Fruit fly (Drosophila melanogaster) whole organism, embryonic: Measurements from ENCODE around the gene Dbx.

Source experiments
- Atf-2 ChIP-seq: fragments of 200-800 bp; sonication (Bioruptor generic); optimal IDR thresholded peaks from 2 replicates; lab custom pipeline; 2016; ENCODE audit warnings: missing biosample characterization, missing genetic modification characterization
- Atf6 ChIP-seq: fragments of 200-800 bp; sonication (Bioruptor generic); IDR thresholded peaks from 2 replicates; pipeline ENCODE4 v1.3.6; 2022; ENCODE audit warnings: missing biosample characterization, missing genetic modification characterization
- CG10321 ChIP-seq: fragments of 200-800 bp; sonication (Bioruptor generic); IDR thresholded peaks from 2 replicates; pipeline ENCODE4 v1.3.6; 2022; ENCODE audit warnings: missing biosample characterization, missing genetic modification characterization
- CG10565 ChIP-seq: fragments of 200-800 bp; sonication (Bioruptor generic); optimal IDR thresholded peaks from 3 replicates; lab custom pipeline; 2016; ENCODE audit warnings: missing biosample characterization, mild to moderate bottlenecking, missing genetic modification characterization
- CG11723 ChIP-seq: fragments of 200-800 bp; sonication (Bioruptor generic); optimal IDR thresholded peaks from 2 replicates; lab custom pipeline; 2017; ENCODE audit warnings: missing biosample characterization, mild to moderate bottlenecking, missing genetic modification characterization
- CG12236 ChIP-seq: fragments of 200-800 bp; sonication (Bioruptor generic); optimal IDR thresholded peaks from 2 replicates; lab custom pipeline; 2016; ENCODE audit warnings: missing biosample characterization, missing genetic modification characterization
- CG12659 ChIP-seq: fragments of 200-800 bp; sonication (Bioruptor generic); optimal IDR thresholded peaks from 3 replicates; lab custom pipeline; 2017; ENCODE audit warnings: mild to moderate bottlenecking, missing biosample characterization, missing genetic modification reagents, missing genetic modification characterization
- CG15514 ChIP-seq: fragments of 200-800 bp; sonication (Bioruptor generic); optimal IDR thresholded peaks from 3 replicates; lab custom pipeline; 2017; ENCODE audit warnings: missing biosample characterization, missing genetic modification characterization, mild to moderate bottlenecking, moderate library complexity, missing genetic modification reagents
- CG17186 ChIP-seq: fragments of 200-800 bp; sonication (Bioruptor generic); optimal IDR thresholded peaks from 3 replicates; lab custom pipeline; 2017; ENCODE audit warnings: missing biosample characterization, missing genetic modification reagents, missing genetic modification characterization
- CG1832 ChIP-seq: fragments of 200-800 bp; sonication (Bioruptor generic); optimal IDR thresholded peaks from 2 replicates; lab custom pipeline; 2017; ENCODE audit warnings: missing biosample characterization, mild to moderate bottlenecking, missing genetic modification characterization, inconsistent platforms
- CG18476 ChIP-seq: fragments of 200-800 bp; sonication (Bioruptor generic); optimal IDR thresholded peaks from 2 replicates; lab custom pipeline; 2016; ENCODE audit warnings: missing biosample characterization, mild to moderate bottlenecking, missing genetic modification characterization
- CG18764 ChIP-seq: fragments of 200-800 bp; sonication (Bioruptor generic); optimal IDR thresholded peaks from 3 replicates; lab custom pipeline; 2016; ENCODE audit warnings: missing biosample characterization, missing genetic modification characterization
- CG2712 ChIP-seq: fragments of 200-800 bp; optimal IDR thresholded peaks from 3 replicates; lab custom pipeline; 2019; ENCODE audit warnings: missing biosample characterization, mild to moderate bottlenecking, missing genetic modification characterization, moderate library complexity
- CG4424 ChIP-seq: fragments of 200-800 bp; sonication (Bioruptor generic); optimal IDR thresholded peaks from 3 replicates; lab custom pipeline; 2016; ENCODE audit warnings: missing biosample characterization, missing genetic modification characterization
- CG6689 ChIP-seq: fragments of 200-800 bp; sonication (Bioruptor generic); IDR thresholded peaks from 2 replicates; pipeline ENCODE4 v1.3.6; 2022; ENCODE audit warnings: missing biosample characterization, missing genetic modification characterization
- CG7745 ChIP-seq: fragments of 200-800 bp; sonication (Bioruptor generic); optimal IDR thresholded peaks from 2 replicates; lab custom pipeline; 2018; ENCODE audit warnings: missing biosample characterization, mild to moderate bottlenecking, missing genetic modification characterization, moderate library complexity
- CG7786 ChIP-seq: fragments of 200-800 bp; sonication (Bioruptor generic); optimal IDR thresholded peaks from 2 replicates; lab custom pipeline; 2016; ENCODE audit warnings: missing biosample characterization, missing genetic modification characterization
- CG7928 ChIP-seq: fragments of 200-800 bp; sonication (Bioruptor generic); optimal IDR thresholded peaks from 2 replicates; lab custom pipeline; 2017; ENCODE audit warnings: missing biosample characterization, mild to moderate bottlenecking, missing genetic modification characterization
- CG8478 ChIP-seq: fragments of >200 bp; optimal IDR thresholded peaks from 2 replicates; lab custom pipeline; 2018
- CG9215 ChIP-seq: fragments of 200-800 bp; sonication (Bioruptor generic); IDR thresholded peaks from 2 replicates; pipeline ENCODE4 v1.3.6; 2022; ENCODE audit warnings: missing biosample characterization, missing genetic modification characterization
- CTCF ChIP-seq: fragments of 200-800 bp; sonication (Bioruptor generic); optimal IDR thresholded peaks from 2 replicates; lab custom pipeline; 2017; ENCODE audit warnings: missing biosample characterization, mild to moderate bottlenecking, missing genetic modification characterization, moderate library complexity
- D ChIP-seq, 2 experiments: fragments of 200-800 bp in 1 of 2; fragments of >200 bp in 1 of 2; sonication (Bioruptor generic) in 1 of 2; optimal IDR thresholded peaks; 2 replicates in 1 of 2; 3 replicates in 1 of 2; lab custom pipeline; 2017; ENCODE audit warnings: mild to moderate bottlenecking in 1 of 2, missing biosample characterization in 1 of 2, missing genetic modification characterization in 1 of 2, missing genetic modification reagents in 1 of 2
- Dad ChIP-seq: fragments of 200-800 bp; sonication (Bioruptor generic); optimal IDR thresholded peaks from 3 replicates; lab custom pipeline; 2016; ENCODE audit warnings: missing biosample characterization, missing genetic modification characterization
- Deaf1 ChIP-seq: fragments of 200-800 bp; optimal IDR thresholded peaks from 3 replicates; lab custom pipeline; 2019; ENCODE audit warnings: missing biosample characterization, mild to moderate bottlenecking, missing genetic modification characterization, moderate library complexity
- HmgZ ChIP-seq: fragments of 200-800 bp; sonication (Bioruptor generic); optimal IDR thresholded peaks from 2 replicates; lab custom pipeline; 2018; ENCODE audit warnings: missing biosample characterization, mild to moderate bottlenecking, missing genetic modification characterization
- Hr78 ChIP-seq, 2 experiments: fragments of 200-800 bp in 1 of 2; fragments of >200 bp in 1 of 2; sonication (Bioruptor generic) in 1 of 2; optimal IDR thresholded peaks; 2 replicates each; lab custom pipeline; 2017 to 2019; ENCODE audit warnings: missing biosample characterization in 2 of 2, missing genetic modification characterization in 2 of 2, mild to moderate bottlenecking in 1 of 2, moderate library complexity in 1 of 2
- Lpt ChIP-seq: fragments of >200 bp; optimal IDR thresholded peaks from 2 replicates; lab custom pipeline; 2018; ENCODE audit warnings: missing biosample characterization, missing genetic modification characterization
- MBD-R2 ChIP-seq: fragments of 200-800 bp; sonication (Bioruptor generic); IDR thresholded peaks from 2 replicates; pipeline ENCODE4 v1.3.6; 2022; ENCODE audit warnings: missing biosample characterization, missing genetic modification characterization
- MESR4 ChIP-seq: fragments of 200-800 bp; sonication (Bioruptor generic); optimal IDR thresholded peaks from 2 replicates; lab custom pipeline; 2018; ENCODE audit warnings: missing biosample characterization, mild to moderate bottlenecking, missing genetic modification characterization, moderate library complexity
- Meics ChIP-seq: fragments of 200-800 bp; sonication (Bioruptor generic); optimal IDR thresholded peaks from 2 replicates; lab custom pipeline; 2017; ENCODE audit warnings: missing biosample characterization, mild to moderate bottlenecking, missing genetic modification characterization
- Myb ChIP-seq: fragments of 200-800 bp; sonication (Bioruptor generic); optimal IDR thresholded peaks from 2 replicates; lab custom pipeline; 2016; ENCODE audit warnings: missing biosample characterization, missing genetic modification characterization
- Oaz ChIP-seq: fragments of 200-800 bp; sonication (Bioruptor generic); IDR thresholded peaks from 2 replicates; pipeline ENCODE4 v1.3.6; 2022; ENCODE audit warnings: missing biosample characterization, missing genetic modification characterization
- Optix ChIP-seq: fragments of 200-800 bp; sonication (Bioruptor generic); IDR thresholded peaks from 3 replicates; pipeline ENCODE4 v1.3.6; 2022; ENCODE audit warnings: missing biosample characterization, missing genetic modification characterization
- Rfx ChIP-seq: fragments of 200-800 bp; sonication (Bioruptor generic); IDR thresholded peaks from 2 replicates; pipeline ENCODE4 v1.3.6; 2022; ENCODE audit warnings: missing biosample characterization, missing genetic modification characterization
- Vsx1 ChIP-seq: fragments of 200-800 bp; sonication (Bioruptor generic); optimal IDR thresholded peaks from 2 replicates; lab custom pipeline; 2017; ENCODE audit warnings: missing biosample characterization, mild to moderate bottlenecking, missing genetic modification characterization, missing genetic modification reagents
- bbx ChIP-seq: fragments of 200-800 bp; sonication (Bioruptor generic); IDR thresholded peaks from 2 replicates; pipeline ENCODE4 v1.3.6; 2022; ENCODE audit warnings: missing biosample characterization, missing genetic modification characterization; ENCODE audit not compliant: partially characterized antibody
- br ChIP-seq: fragments of >200 bp; optimal IDR thresholded peaks from 2 replicates; lab custom pipeline; 2017
- emc ChIP-seq: fragments of 200-800 bp; sonication (Bioruptor generic); optimal IDR thresholded peaks from 2 replicates; lab custom pipeline; 2016; ENCODE audit warnings: missing biosample characterization, missing genetic modification characterization
- fd3F ChIP-seq: fragments of 200-800 bp; sonication (Bioruptor generic); optimal IDR thresholded peaks from 2 replicates; lab custom pipeline; 2018; ENCODE audit warnings: missing biosample characterization, mild to moderate bottlenecking, missing genetic modification characterization, moderate library complexity
- lab ChIP-seq: fragments of 200-800 bp; sonication (Bioruptor generic); optimal IDR thresholded peaks from 3 replicates; lab custom pipeline; 2017; ENCODE audit warnings: missing biosample characterization, missing genetic modification characterization, mild to moderate bottlenecking, moderate library complexity, missing genetic modification reagents
- nmo ChIP-seq: fragments of 200-800 bp; sonication (Bioruptor generic); optimal IDR thresholded peaks from 2 replicates; lab custom pipeline; 2018; ENCODE audit warnings: missing biosample characterization, mild to moderate bottlenecking, missing genetic modification characterization, moderate library complexity
- nom ChIP-seq: fragments of 200-800 bp; sonication (Bioruptor generic); optimal IDR thresholded peaks from 2 replicates; lab custom pipeline; 2017; ENCODE audit warnings: missing biosample characterization, missing genetic modification characterization, mild to moderate bottlenecking, moderate library complexity, missing genetic modification reagents
- odd ChIP-seq: fragments of 200-800 bp; sonication (Bioruptor generic); optimal IDR thresholded peaks from 2 replicates; lab custom pipeline; 2017; ENCODE audit warnings: missing biosample characterization, mild to moderate bottlenecking, missing genetic modification characterization
- pros ChIP-seq: fragments of 200-800 bp; sonication (Bioruptor generic); optimal IDR thresholded peaks from 3 replicates; lab custom pipeline; 2019; ENCODE audit warnings: missing biosample characterization, mild to moderate bottlenecking, missing genetic modification characterization, moderate library complexity
- row ChIP-seq: fragments of 200-800 bp; sonication (Bioruptor generic); IDR thresholded peaks from 3 replicates; pipeline ENCODE4 v1.3.6; 2022; ENCODE audit warnings: missing biosample characterization, missing genetic modification characterization
- sima ChIP-seq: fragments of 200-800 bp; sonication (Bioruptor generic); optimal IDR thresholded peaks from 2 replicates; lab custom pipeline; 2016; ENCODE audit warnings: missing biosample characterization, missing genetic modification characterization
- tap ChIP-seq: fragments of 200-800 bp; optimal IDR thresholded peaks from 3 replicates; lab custom pipeline; 2019; ENCODE audit warnings: missing biosample characterization, mild to moderate bottlenecking, missing genetic modification characterization, moderate library complexity
- tin ChIP-seq: fragments of 200-800 bp; sonication (Bioruptor generic); optimal IDR thresholded peaks from 3 replicates; lab custom pipeline; 2016; ENCODE audit warnings: missing biosample characterization, missing genetic modification characterization
- trh ChIP-seq: fragments of 200-800 bp; sonication (Bioruptor generic); optimal IDR thresholded peaks from 2 replicates; lab custom pipeline; 2016; ENCODE audit warnings: missing biosample characterization, missing genetic modification characterization
- usp ChIP-seq: fragments of >200 bp; optimal IDR thresholded peaks from 2 replicates; lab custom pipeline; 2017; ENCODE audit warnings: missing biosample characterization, missing genetic modification characterization
- vvl ChIP-seq: fragments of 200-800 bp; sonication (Bioruptor generic); IDR thresholded peaks from 2 replicates; pipeline ENCODE4 v1.3.6; 2022; ENCODE audit warnings: missing biosample characterization, missing genetic modification characterization

Gene Dbx

DNA sequence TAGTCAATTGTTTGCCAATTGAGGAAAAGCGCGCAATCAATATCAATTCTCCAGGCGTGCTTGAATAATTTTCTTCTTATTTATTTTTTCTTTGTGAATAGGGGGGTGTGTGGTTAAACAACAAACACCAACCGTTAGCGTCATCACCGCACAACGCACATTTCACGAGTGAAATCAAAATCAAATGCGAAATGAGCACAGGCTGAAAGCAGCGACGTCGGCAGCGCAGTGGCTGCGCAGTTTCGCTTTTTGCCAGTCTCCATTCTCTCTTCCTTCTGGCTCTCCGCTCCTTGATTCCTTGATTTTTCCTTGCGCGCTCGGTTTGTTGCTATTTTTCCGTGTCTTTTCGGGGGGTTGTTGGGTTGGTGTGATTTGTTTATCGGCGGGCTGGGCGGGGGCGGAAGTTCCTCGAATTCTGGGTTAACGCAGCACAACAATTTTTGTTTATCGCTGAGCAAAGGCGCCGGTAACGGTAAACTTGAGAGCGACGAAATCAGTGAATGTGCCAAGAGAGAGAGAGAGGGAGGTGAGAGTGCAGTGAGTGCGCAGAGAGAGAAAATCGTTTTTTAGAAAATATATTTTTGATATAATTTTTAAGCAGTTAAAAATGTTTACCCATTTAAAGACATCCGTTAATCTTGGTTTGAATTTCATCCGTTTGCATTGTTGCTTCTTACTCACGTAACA, 38.1 kb upstream of the Dbx start, which contains the start of gene CG13937 (continued):
- TF ChIP-seq Vsx1 (GFP tag; lab: Kevin White, UChicago) (no peak), Myb (GFP tag; lab: Kevin White, UChicago) (peak; percentile 1), usp (no peak), lab (GFP tag; lab: Kevin White, UChicago) (peak; percentile 44), CG11723 (GFP tag; lab: Kevin White, UChicago) (no peak), CG7928 (GFP tag; lab: Kevin White, UChicago) (no peak), tin (GFP tag; lab: Kevin White, UChicago) (no peak), odd (GFP tag; lab: Kevin White, UChicago) (no peak), row (GFP tag; lab: Robert Waterston, UW) (no peak), CG6689 (GFP tag; lab: Robert Waterston, UW) (no peak), bbx (no peak), CG1832 (no peak), tap (tag; lab: Kevin White, UChicago) (peak; percentile 7), D (optimal IDR thresholded peaks at IDR 0.05; lab: Kevin White, UChicago) (no peak), D (GFP tag; optimal IDR thresholded peaks at IDR 0.05; lab: Kevin White, UChicago) (no peak), HmgZ (tag; lab: Kevin White, UChicago) (no peak), sima (GFP tag; lab: Kevin White, UChicago) (no peak), CG15514 (GFP tag; lab: Kevin White, UChicago) (peak; percentile 19), nmo (GFP tag; lab: Kevin White, UChicago) (no peak), pros (GFP tag; lab: Kevin White, UChicago) (peak; percentile 52), Rfx (GFP tag; lab: Robert Waterston, UW) (no peak), CG17186 (GFP tag; lab: Kevin White, UChicago) (no peak), CG8478 (lab: Kevin White, UChicago) (no peak), Atf-2 (GFP tag; lab: Kevin White, UChicago) (no peak), Lpt (no peak), trh (GFP tag; lab: Kevin White, UChicago) (no peak)

DNA sequence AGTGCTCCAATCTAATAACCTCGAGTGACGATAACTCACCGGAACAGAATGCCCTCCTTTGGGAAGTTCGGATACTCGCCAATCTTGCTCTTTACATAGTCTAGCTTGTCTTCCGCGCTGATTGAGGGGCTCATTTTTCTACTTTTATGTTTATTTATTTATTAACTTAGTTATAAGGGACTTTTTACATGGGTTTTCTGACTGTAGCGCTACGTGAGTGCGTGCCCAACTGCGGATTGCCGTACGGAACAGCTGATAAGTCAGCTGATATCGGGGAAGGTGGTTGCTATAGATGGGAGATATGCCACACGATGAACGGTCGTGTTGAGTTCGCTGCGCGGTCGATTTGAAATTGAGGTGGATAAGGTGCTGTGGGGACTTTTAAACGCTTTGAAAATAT, 36.5 kb upstream of the Dbx start, which contains the start of gene Aprt:
Aprt (minus strand) TSS at position 368 of the 400 bp plus-strand sequence.
- TF ChIP-seq CG18764 (GFP tag; lab: Kevin White, UChicago): no peak
- no peak for TF ChIP-seq Optix (GFP tag; lab: Robert Waterston, UW)
- no peak for TF ChIP-seq Atf6 (GFP tag; lab: Robert Waterston, UW)
- TF ChIP-seq fd3F (GFP tag; lab: Kevin White, UChicago): no peak
- TF ChIP-seq emc (GFP tag; lab: Kevin White, UChicago): no peak
- no peak for TF ChIP-seq CG10565 (GFP tag; lab: Kevin White, UChicago)
- no peak for TF ChIP-seq Dad
- no peak for TF ChIP-seq nom (GFP tag; lab: Kevin White, UChicago)
- TF ChIP-seq CG12236 (GFP tag; lab: Kevin White, UChicago): no peak
- TF ChIP-seq nmo (GFP tag; lab: Kevin White, UChicago): no peak
- peak; percentile 11 for TF ChIP-seq Deaf1 (tag; lab: Kevin White, UChicago)
- no peak for TF ChIP-seq CG7786 (GFP tag; lab: Kevin White, UChicago)
- no peak for TF ChIP-seq CG7745 (tag; lab: Kevin White, UChicago)
- TF ChIP-seq MESR4: peak; percentile 46
- TF ChIP-seq br: no peak
- no peak for TF ChIP-seq CG2712 (tag; lab: Kevin White, UChicago)
- peak; percentile 68; the same call in 1 of the 2 replicates for TF ChIP-seq MBD-R2 (GFP tag; lab: Robert Waterston, UW)
- TF ChIP-seq CTCF (GFP tag; lab: Kevin White, UChicago): peak; percentile 64
- no peak for TF ChIP-seq CG10321
- TF ChIP-seq CG9215: no peak
- no peak for TF ChIP-seq CG4424 (GFP tag; lab: Kevin White, UChicago)
- TF ChIP-seq vvl (GFP tag; lab: Robert Waterston, UW): 0 out of 2 replicates have a peak, but pooled peaks have one; percentile 10
- no peak for TF ChIP-seq Hr78 (GFP tag; optimal IDR thresholded peaks at IDR 0.05; lab: Kevin White, UChicago)
- TF ChIP-seq Meics (GFP tag; lab: Kevin White, UChicago): no peak
- TF ChIP-seq CG18476: peak; percentile 3
- no peak for TF ChIP-seq Oaz
- peak; percentile 13 for TF ChIP-seq CG12659 (GFP tag; lab: Kevin White, UChicago)
